Worm (Caenorhabditis elegans) whole organism, L4 larva: ENCODE measurements around the gene Y39F10A.1.

Source experiments
- F26F4.8 ChIP-seq: fragments of 200-800 bp; sonication (Bioruptor generic); conservative IDR thresholded peaks from 2 replicates; pipeline ENCODE4 v1.3.6; 2022; ENCODE audit warnings: missing genetic modification characterization, missing compliant biosample characterization
- F44E2.7 ChIP-seq: fragments of 200-800 bp; sonication (Bioruptor generic); IDR thresholded peaks from 2 replicates; pipeline ENCODE4 v2.1.2; 2022; ENCODE audit warnings: missing genetic modification characterization, missing compliant biosample characterization
- F49E8.2 ChIP-seq: sonication (generic microtip); optimal IDR thresholded peaks from 2 replicates; lab custom pipeline; 2016; ENCODE audit warnings: missing compliant biosample characterization, mild to moderate bottlenecking, missing genetic modification characterization, borderline replicate concordance
- ZK337.2 ChIP-seq: fragments of 200-800 bp; sonication (Bioruptor generic); IDR thresholded peaks from 2 replicates; pipeline ENCODE4 v1.3.6; 2022; ENCODE audit warnings: missing genetic modification reagents, missing genetic modification characterization, missing compliant biosample characterization
- aha-1 ChIP-seq: fragments of 150-350 bp; peaks from one replicate; lab custom pipeline; 2014; ENCODE audit warnings: missing biosample characterization, missing genetic modification characterization
- ceh-20 ChIP-seq: fragments of 200-800 bp; sonication (Bioruptor generic); IDR thresholded peaks from 2 replicates; pipeline ENCODE4 v1.3.6; 2022; ENCODE audit warnings: missing genetic modification reagents, missing genetic modification characterization, missing compliant biosample characterization
- ceh-44 ChIP-seq: fragments of 200-800 bp; sonication (Bioruptor generic); IDR thresholded peaks from 2 replicates; pipeline ENCODE4 v1.3.6; 2022; ENCODE audit warnings: missing genetic modification reagents, missing genetic modification characterization, missing compliant biosample characterization
- ceh-62 ChIP-seq: sonication (generic microtip); optimal IDR thresholded peaks from 2 replicates; lab custom pipeline; 2017; ENCODE audit warnings: missing biosample characterization, missing genetic modification characterization
- ceh-82 ChIP-seq: sonication (generic microtip); optimal IDR thresholded peaks from 2 replicates; lab custom pipeline; 2017; ENCODE audit warnings: missing biosample characterization, missing genetic modification characterization
- daf-19 ChIP-seq: fragments of 200-800 bp; sonication (Bioruptor generic); conservative IDR thresholded peaks from 2 replicates; pipeline ENCODE4 v1.3.6; 2022; ENCODE audit warnings: missing genetic modification characterization, missing compliant biosample characterization
- egl-43 ChIP-seq: fragments of 200-800 bp; sonication (Bioruptor generic); IDR thresholded peaks from 2 replicates; pipeline ENCODE4 v1.3.6; 2022; ENCODE audit warnings: missing genetic modification reagents, missing genetic modification characterization, missing compliant biosample characterization
- fkh-10 ChIP-seq: fragments of 150-350 bp; optimal IDR thresholded peaks from 2 replicates; lab custom pipeline; 2014; ENCODE audit warnings: missing biosample characterization, missing genetic modification reagents, missing genetic modification characterization
- hmg-1.1 ChIP-seq: fragments of 200-800 bp; sonication (Bioruptor generic); IDR thresholded peaks from 2 replicates; pipeline ENCODE4 v1.3.6; 2022; ENCODE audit warnings: missing genetic modification reagents, missing genetic modification characterization, missing compliant biosample characterization
- lin-1 ChIP-seq: fragments of 200-800 bp; sonication (Bioruptor generic); IDR thresholded peaks from 2 replicates; pipeline ENCODE4 v1.3.6; 2022; ENCODE audit warnings: missing genetic modification reagents, missing genetic modification characterization, missing compliant biosample characterization
- lin-13 ChIP-seq: fragments of 150-350 bp; optimal IDR thresholded peaks from 2 replicates; lab custom pipeline; 2014; ENCODE audit warnings: missing biosample characterization, missing genetic modification reagents, missing genetic modification characterization
- lin-29 ChIP-seq: fragments of 200-800 bp; sonication (Bioruptor generic); IDR thresholded peaks from 2 replicates; pipeline ENCODE4 v1.3.6; 2022; ENCODE audit warnings: missing genetic modification reagents, missing genetic modification characterization, missing compliant biosample characterization
- lin-38 ChIP-seq: fragments of 200-800 bp; sonication (Bioruptor generic); IDR thresholded peaks from 2 replicates; pipeline ENCODE4 v1.3.6; 2022; ENCODE audit warnings: missing genetic modification reagents, missing genetic modification characterization, missing compliant biosample characterization
- lsy-2 ChIP-seq, 2 experiments: fragments of 150-350 bp in 1 of 2; sonication (generic microtip) in 1 of 2; optimal IDR thresholded peaks; 2 replicates each; lab custom pipeline; 2014 to 2017; ENCODE audit warnings: missing biosample characterization in 2 of 2, missing genetic modification characterization in 2 of 2
- mdl-1 ChIP-seq, 2 experiments: fragments of 150-350 bp in 1 of 2; sonication (generic microtip) in 1 of 2; optimal IDR thresholded peaks; 2 replicates each; lab custom pipeline; 2014 to 2017; ENCODE audit warnings: missing biosample characterization in 2 of 2, missing genetic modification characterization in 2 of 2
- mep-1 ChIP-seq: fragments of 150-350 bp; sonication (generic microtip); optimal IDR thresholded peaks from 3 replicates; lab custom pipeline; 2014; ENCODE audit warnings: missing biosample characterization, missing genetic modification characterization
- mes-2 ChIP-seq: sonication (generic microtip); optimal IDR thresholded peaks from 2 replicates; lab custom pipeline; 2016; ENCODE audit warnings: missing genotype, mild to moderate bottlenecking, missing genetic modification characterization, missing compliant biosample characterization; ENCODE audit not compliant: poor library complexity, severe bottlenecking
- mxl-3 ChIP-seq: fragments of 200-800 bp; sonication (Bioruptor generic); optimal IDR thresholded peaks from 2 replicates; lab custom pipeline; 2018; ENCODE audit warnings: mild to moderate bottlenecking, missing genetic modification characterization, missing compliant biosample characterization
- nhr-25 ChIP-seq: sonication (generic microtip); optimal IDR thresholded peaks from 2 replicates; lab custom pipeline; 2017; ENCODE audit warnings: missing genetic modification characterization, mild to moderate bottlenecking, missing compliant biosample characterization, antibody characterized with exemption, moderate library complexity, borderline replicate concordance; ENCODE audit not compliant: insufficient read depth
- nhr-41 ChIP-seq: fragments of 200-800 bp; sonication (Bioruptor generic); IDR thresholded peaks from 2 replicates; pipeline ENCODE4 v1.3.6; 2022; ENCODE audit warnings: missing genetic modification reagents, missing genetic modification characterization, missing compliant biosample characterization
- nhr-6 ChIP-seq: fragments of 150-350 bp; optimal IDR thresholded peaks from 2 replicates; lab custom pipeline; 2014; ENCODE audit warnings: missing biosample characterization, missing genetic modification characterization
- nhr-76 ChIP-seq: fragments of 150-350 bp; optimal IDR thresholded peaks from 2 replicates; lab custom pipeline; 2014; ENCODE audit warnings: missing biosample characterization, missing genetic modification characterization
- pha-4 ChIP-seq, 2 experiments: fragments of 150-350 bp in 1 of 2; fragments of 200-800 bp in 1 of 2; sonication (Bioruptor generic) in 1 of 2; IDR thresholded peaks in 1 of 2; optimal IDR thresholded peaks in 1 of 2; 2 replicates each; pipeline versions ENCODE4 v1.3.6 to Lab custom; 2014 to 2022; ENCODE audit warnings: missing genetic modification characterization in 2 of 2, missing genetic modification reagents in 2 of 2, missing biosample characterization in 1 of 2, missing compliant biosample characterization in 1 of 2
- pqm-1 ChIP-seq: sonication (generic microtip); optimal IDR thresholded peaks from 2 replicates; lab custom pipeline; 2017; ENCODE audit warnings: missing biosample characterization, missing genetic modification characterization
- set-16 ChIP-seq: fragments of 200-800 bp; sonication (Bioruptor generic); IDR thresholded peaks from 2 replicates; pipeline ENCODE4 v1.3.6; 2022; ENCODE audit warnings: missing genetic modification reagents, missing genetic modification characterization, missing compliant biosample characterization
- unc-62 ChIP-seq, 3 experiments: fragments of 150-350 bp in 1 of 3; sonication (generic microtip); optimal IDR thresholded peaks in 2 of 3; peaks in 1 of 3; 1 replicate in 1 of 3; 2 replicates in 2 of 3; lab custom pipeline; 2014 to 2017; ENCODE audit warnings: missing biosample characterization in 3 of 3, missing genetic modification characterization in 3 of 3, missing genetic modification reagents in 3 of 3, missing genotype in 1 of 3
- vab-7 ChIP-seq: fragments of 200-800 bp; sonication (Bioruptor generic); IDR thresholded peaks from 2 replicates; pipeline ENCODE4 v1.3.6; 2022; ENCODE audit warnings: missing genetic modification reagents, missing genetic modification characterization, missing compliant biosample characterization
- zip-11 ChIP-seq: fragments of 200-800 bp; sonication (Bioruptor generic); IDR thresholded peaks from 2 replicates; pipeline ENCODE4 v1.3.6; 2022; ENCODE audit warnings: missing genetic modification characterization, missing compliant biosample characterization
- ztf-7 ChIP-seq: fragments of 150-350 bp; optimal IDR thresholded peaks from 2 replicates; lab custom pipeline; 2014; ENCODE audit warnings: missing biosample characterization, missing genetic modification characterization

Gene Y39F10A.1

DNA sequence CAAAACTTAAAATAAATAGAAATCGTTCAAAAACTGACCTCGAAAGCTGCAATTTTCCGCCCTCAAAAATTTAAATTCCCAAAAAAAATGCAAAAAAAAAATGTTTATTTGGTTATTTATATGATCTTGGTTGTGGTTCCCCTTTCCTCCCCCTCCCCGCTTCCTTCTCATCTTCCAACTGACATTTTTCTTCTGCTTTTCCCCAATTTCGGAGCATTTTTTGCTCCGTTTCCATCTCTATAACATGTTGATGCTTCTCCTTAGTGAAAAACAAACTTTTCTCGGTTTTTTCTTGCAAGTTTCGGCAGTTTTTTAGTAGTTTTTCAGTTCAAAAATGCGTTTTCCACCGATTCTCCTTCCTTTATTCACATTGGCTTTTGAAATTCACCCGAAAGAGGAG lies at the start of gene Y39F10A.1:
Gene Y39F10A.1, plus strand, starts transcription at position 301 of the 400 bp plus-strand sequence.
- no peak for TF ChIP-seq daf-19
- TF ChIP-seq pqm-1: no peak
- no peak for TF ChIP-seq ceh-44
- no peak for TF ChIP-seq ZK337.2 (GFP tag; lab: Robert Waterston, UW)
- TF ChIP-seq unc-62 (GFP tag; optimal IDR thresholded peaks at IDR 0.05 in 1 of 2; lab: Kevin White, UChicago): peak in 1 of 2 experiments; percentile 46
- no peak for TF ChIP-seq unc-62 (tag; optimal IDR thresholded peaks at IDR 0.05; lab: Kevin White, UChicago)

ce11 chrII:729931-730330 lies 45.2 kb upstream of the Y39F10A.1 start:
- TF ChIP-seq ZK337.2 (GFP tag; lab: Robert Waterston, UW) (0 out of 2 replicates have a peak, but pooled peaks have one; percentile 7), mdl-1 (tag; optimal IDR thresholded peaks at IDR 0.05; lab: Kevin White, UChicago) (no peak), lin-38 (GFP tag; lab: Robert Waterston, UW) (peak; percentile 39; the same call in 1 of the 2 replicates), fkh-10 (GFP tag; lab: Kevin White, UChicago) (no peak), zip-11 (GFP tag; lab: Robert Waterston, UW) (no peak), mes-2 (tag; lab: Kevin White, UChicago) (peak; percentile 34), lin-1 (GFP tag; lab: Robert Waterston, UW) (no peak), aha-1 (peak; percentile 67), ceh-20 (GFP tag; lab: Robert Waterston, UW) (no peak), hmg-1.1 (GFP tag; lab: Robert Waterston, UW) (peak; percentile 39; the same call in 1 of the 2 replicates)
- TF ChIP-seq, all 104 proteins: peak for 5

DNA sequence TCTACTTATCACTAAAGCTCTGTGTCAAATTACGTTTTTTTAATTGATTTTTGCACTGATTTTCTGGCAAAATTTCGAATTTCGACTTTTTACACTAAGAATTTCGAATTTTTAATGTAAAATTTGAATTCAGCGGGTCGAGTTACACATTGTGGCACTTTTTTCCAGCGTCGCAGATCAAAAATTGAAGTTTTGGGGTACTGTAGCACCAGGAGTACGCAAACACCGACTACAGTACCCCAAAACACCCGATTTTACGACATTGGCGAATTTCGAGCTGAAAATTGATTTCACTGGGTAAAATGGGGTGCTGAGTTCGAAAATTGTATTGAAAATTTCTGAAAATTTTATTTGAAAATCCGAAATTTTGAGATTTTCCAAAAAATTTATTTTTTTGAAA lies 42.7 kb upstream of the Y39F10A.1 start:
- TF ChIP-seq lin-29 (GFP tag; lab: Robert Waterston, UW) (no peak), nhr-25 (tag; lab: Kevin White, UChicago) (no peak), nhr-41 (GFP tag; lab: Robert Waterston, UW) (no peak), ztf-7 (tag; lab: Kevin White, UChicago) (no peak), aha-1 (no peak), vab-7 (GFP tag; lab: Robert Waterston, UW) (no peak), lsy-2 (tag; optimal IDR thresholded peaks at IDR 0.05; lab: Kevin White, UChicago) (peak; percentile 2 to 89), pqm-1 (no peak), lin-13 (GFP tag; lab: Kevin White, UChicago) (peak; percentile 89), F26F4.8 (GFP tag; lab: Robert Waterston, UW) (no peak)

ce11 chrII:740808-741207 lies 34.3 kb upstream of the Y39F10A.1 start, which contains the start of gene fbxc-48:
Gene fbxc-48 (minus strand): TSS chrII:740908.
- TF ChIP-seq mep-1 (tag; lab: Kevin White, UChicago) (no peak), nhr-76 (no peak), nhr-6 (tag; lab: Kevin White, UChicago) (no peak), vab-7 (GFP tag; lab: Robert Waterston, UW) (no peak), ceh-82 (no peak), mxl-3 (GFP tag; lab: Kevin White, UChicago) (no peak), mdl-1 (tag; optimal IDR thresholded peaks at IDR 0.05; lab: Kevin White, UChicago) (no peak), F44E2.7 (GFP tag; lab: Robert Waterston, UW) (no peak), ceh-62 (no peak)

- TF ChIP-seq F44E2.7 (GFP tag; lab: Robert Waterston, UW) (0 out of 2 replicates have a peak, but pooled peaks have one; percentile 44), egl-43 (peak; percentile 57; the same call in 1 of the 2 replicates), lin-38 (GFP tag; lab: Robert Waterston, UW) (0 out of 2 replicates have a peak, but pooled peaks have one; percentile 7), F49E8.2 (tag; lab: Kevin White, UChicago) (no peak), set-16 (GFP tag; lab: Robert Waterston, UW) (peak; percentile 34; the same call in 1 of the 2 replicates), pha-4 (GFP tag; IDR thresholded peaks at IDR 0.05; lab: Robert Waterston, UW) (0 out of 2 replicates have a peak, but pooled peaks have one; percentile 23), pha-4 (tag; optimal IDR thresholded peaks at IDR 0.05; lab: Kevin White, UChicago) (no peak)
Measured at ce11 chrII:750155-750554, 25.0 kb upstream of the Y39F10A.1 start, which contains the start of gene snt-6. Gene snt-6 (minus strand): TSS chrII:750212.
